In the genomic region with DNA sequence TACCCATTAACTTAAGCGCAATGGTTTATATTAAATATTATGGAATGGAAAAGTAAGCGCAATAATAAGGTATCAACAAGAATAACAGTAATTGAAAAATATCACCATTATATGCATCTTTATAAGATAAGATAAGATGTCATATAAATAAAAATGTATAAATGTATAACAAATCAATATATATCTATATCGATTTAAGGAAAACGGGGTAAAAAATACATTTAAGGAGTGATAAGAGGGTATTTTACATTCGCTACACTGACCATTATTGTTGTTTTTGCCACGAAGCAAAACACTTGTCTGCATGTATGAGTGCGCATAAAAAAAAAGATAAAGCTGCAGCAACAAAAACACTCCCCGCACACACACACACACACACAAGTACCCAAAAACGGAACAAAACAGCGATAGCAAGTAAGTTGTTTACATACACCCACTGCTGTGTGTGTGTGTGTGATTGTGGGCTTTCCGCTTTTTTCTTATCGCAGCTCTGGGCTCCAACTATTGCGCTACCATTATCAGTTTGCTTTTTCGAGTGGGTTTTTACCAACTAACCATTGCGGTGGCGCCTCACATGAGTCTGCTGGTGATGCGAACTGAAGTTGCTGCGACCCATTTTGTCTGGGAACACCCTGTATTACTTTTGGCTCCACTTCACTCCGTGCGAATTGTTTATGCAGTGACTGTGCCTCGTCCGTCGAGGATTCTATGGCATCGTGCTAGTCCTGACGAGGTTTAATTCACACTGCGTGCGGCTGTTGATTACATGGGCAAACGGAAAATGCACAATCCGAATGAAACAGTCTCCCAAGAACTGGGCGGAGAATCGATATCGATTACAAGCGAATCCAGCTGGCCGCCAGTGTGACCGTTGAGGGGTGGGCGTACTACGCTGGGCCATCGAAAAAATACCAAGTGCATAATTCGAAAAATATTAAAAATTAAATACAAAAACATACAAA, we compare ENCODE assay signal across 2 fruit fly cellular contexts.
TF ChIP-seq lines count a peak whose summit lies in the region.

A gene (minus strand): TSS at position 829 of the 962 bp plus-strand sequence.

TF ChIP-seq in whole organism, embryonic, 481 proteins besides CTCF, POLR2A, EP300 and RAD21 (continued from another document and continues in another):
- TF ChIP-seq CG13123 (GFP tag; optimal IDR thresholded peaks at IDR 0.05; lab: Kevin White, UChicago): no peak
- peak; percentile 5 for TF ChIP-seq fu2 (GFP tag; optimal IDR thresholded peaks at IDR 0.05; lab: Kevin White, UChicago)
- TF ChIP-seq az2 (GFP tag; optimal IDR thresholded peaks at IDR 0.05; lab: Kevin White, UChicago): peak; percentile 43
- TF ChIP-seq Oaz (GFP tag; IDR thresholded peaks at IDR 0.05; lab: Robert Waterston, UW): no peak
- 0 out of 4 replicates have a peak, but pooled peaks have one; percentile 8 for TF ChIP-seq Gug (GFP tag; IDR thresholded peaks at IDR 0.05; lab: Robert Waterston, UW)
- peak; percentile 82 for TF ChIP-seq CG4360 (GFP tag; IDR thresholded peaks at IDR 0.05; lab: Robert Waterston, UW)
- peak; percentile 48; the same call in 1 of the 2 replicates for TF ChIP-seq CG6689 (GFP tag; IDR thresholded peaks at IDR 0.05; lab: Robert Waterston, UW)
- TF ChIP-seq Hr3 (GFP tag; optimal IDR thresholded peaks at IDR 0.05; lab: Kevin White, UChicago): no peak
- TF ChIP-seq dpn (GFP tag; optimal IDR thresholded peaks at IDR 0.05; lab: Kevin White, UChicago): peak; percentile 8 to 16
- no peak for TF ChIP-seq vfl (GFP tag; optimal IDR thresholded peaks at IDR 0.05; lab: Kevin White, UChicago)
- TF ChIP-seq CG9609 (GFP tag; optimal IDR thresholded peaks at IDR 0.05; lab: Kevin White, UChicago): peak; percentile 10
- TF ChIP-seq Opbp (GFP tag; IDR thresholded peaks at IDR 0.05; lab: Robert Waterston, UW; ENCODE audit: partially characterized antibody): peak; percentile 44; the same call in 1 of the 3 replicates
- peak; percentile 74 for TF ChIP-seq D19A (tag; optimal IDR thresholded peaks at IDR 0.05; lab: Kevin White, UChicago)
- no peak for TF ChIP-seq Dip3 (GFP tag; optimal IDR thresholded peaks at IDR 0.05; lab: Kevin White, UChicago)
- peak; percentile 31 for TF ChIP-seq CG10209 (GFP tag; optimal IDR thresholded peaks at IDR 0.05; lab: Kevin White, UChicago)
- no peak for TF ChIP-seq Dfd (GFP tag; optimal IDR thresholded peaks at IDR 0.05; lab: Kevin White, UChicago)
- peak; percentile 53 for TF ChIP-seq Mes4 (GFP tag; optimal IDR thresholded peaks at IDR 0.05; lab: Kevin White, UChicago)
- peak; percentile 85 for TF ChIP-seq CG4617 (GFP tag; optimal IDR thresholded peaks at IDR 0.05; lab: Kevin White, UChicago; ENCODE audit: borderline replicate concordance)
- TF ChIP-seq CG4820 (GFP tag; optimal IDR thresholded peaks at IDR 0.05; lab: Kevin White, UChicago): no peak
- TF ChIP-seq gsb (GFP tag; IDR thresholded peaks at IDR 0.05; lab: Robert Waterston, UW): no peak
- TF ChIP-seq ro (GFP tag; IDR thresholded peaks at IDR 0.05; lab: Robert Waterston, UW): no peak
- 0 out of 2 replicates have a peak, but pooled peaks have one; percentile 13 for TF ChIP-seq CG3847 (GFP tag; IDR thresholded peaks at IDR 0.05; lab: Robert Waterston, UW)
- peak; percentile 41 for TF ChIP-seq btn (GFP tag; optimal IDR thresholded peaks at IDR 0.05; lab: Kevin White, UChicago)
- TF ChIP-seq Poxn (GFP tag; IDR thresholded peaks at IDR 0.05; lab: Robert Waterston, UW): no peak
- peak; percentile 13 for TF ChIP-seq CG13296 (GFP tag; optimal IDR thresholded peaks at IDR 0.05; lab: Kevin White, UChicago)
- no peak for TF ChIP-seq CG10959 (GFP tag; IDR thresholded peaks at IDR 0.05; lab: Robert Waterston, UW)
- peak; percentile 75 for TF ChIP-seq z (GFP tag; IDR thresholded peaks at IDR 0.05; lab: Robert Waterston, UW)
- 0 out of 2 replicates have a peak, but pooled peaks have one; percentile 21 for TF ChIP-seq Awh (GFP tag; IDR thresholded peaks at IDR 0.05; lab: Robert Waterston, UW)
- no peak for TF ChIP-seq trh (GFP tag; optimal IDR thresholded peaks at IDR 0.05; lab: Kevin White, UChicago)
- TF ChIP-seq Myb (GFP tag; optimal IDR thresholded peaks at IDR 0.05; lab: Kevin White, UChicago): peak; percentile 33
- no peak for TF ChIP-seq CG31224 (GFP tag; IDR thresholded peaks at IDR 0.05; lab: Robert Waterston, UW)
- peak; percentile 19 for TF ChIP-seq CG8944 (GFP tag; optimal IDR thresholded peaks at IDR 0.05; lab: Kevin White, UChicago)
- peak; percentile 35 for TF ChIP-seq Sry-δ (GFP tag; optimal IDR thresholded peaks at IDR 0.05; lab: Kevin White, UChicago)
- TF ChIP-seq kni (GFP tag; optimal IDR thresholded peaks at IDR 0.05; lab: Kevin White, UChicago): peak; percentile 73
- peak; percentile 18 to 47 for TF ChIP-seq bsh (GFP tag; optimal IDR thresholded peaks at IDR 0.05; lab: Kevin White, UChicago)
- TF ChIP-seq Atf-2 (GFP tag; optimal IDR thresholded peaks at IDR 0.05; lab: Kevin White, UChicago): no peak
- TF ChIP-seq jumu (GFP tag; optimal IDR thresholded peaks at IDR 0.05; lab: Kevin White, UChicago): peak; percentile 15
- TF ChIP-seq ase (GFP tag; IDR thresholded peaks at IDR 0.05; lab: Robert Waterston, UW): no peak
- TF ChIP-seq CHES-1-like (GFP tag; optimal IDR thresholded peaks at IDR 0.05; lab: Kevin White, UChicago): peak; percentile 79
- TF ChIP-seq Ets65A (GFP tag; lab: Kevin White, UChicago): peak; percentile 51
- TF ChIP-seq CG14014 (GFP tag; IDR thresholded peaks at IDR 0.05; lab: Robert Waterston, UW): peak; percentile 30
- TF ChIP-seq CG5180 (GFP tag; optimal IDR thresholded peaks at IDR 0.05; lab: Kevin White, UChicago): no peak
- TF ChIP-seq pb (GFP tag; optimal IDR thresholded peaks at IDR 0.05; lab: Kevin White, UChicago): no peak
- no peak for TF ChIP-seq CG7372 (GFP tag; IDR thresholded peaks at IDR 0.05; lab: Robert Waterston, UW)
- no peak for TF ChIP-seq CG14050 (GFP tag; IDR thresholded peaks at IDR 0.05; lab: Robert Waterston, UW)
- TF ChIP-seq seq (GFP tag; IDR thresholded peaks at IDR 0.05; lab: Robert Waterston, UW): peak; percentile 27; the same call in 1 of the 2 replicates
- TF ChIP-seq tll (GFP tag; optimal IDR thresholded peaks at IDR 0.05; lab: Kevin White, UChicago): no peak
- peak; percentile 73 for TF ChIP-seq CG2678 (tag; optimal IDR thresholded peaks at IDR 0.05; lab: Kevin White, UChicago)
- peak; percentile 10 for TF ChIP-seq en (GFP tag; optimal IDR thresholded peaks at IDR 0.05; lab: Kevin White, UChicago)
- no peak for TF ChIP-seq CG8281 (tag; optimal IDR thresholded peaks at IDR 0.05; lab: Kevin White, UChicago)
- peak; percentile 67 for TF ChIP-seq stwl (tag; optimal IDR thresholded peaks at IDR 0.05; lab: Kevin White, UChicago)
- no peak for TF ChIP-seq gt (GFP tag; IDR thresholded peaks at IDR 0.05; lab: Robert Waterston, UW)
- 0 out of 2 replicates have a peak, but pooled peaks have one; percentile 28 for TF ChIP-seq peb (GFP tag; IDR thresholded peaks at IDR 0.05; lab: Robert Waterston, UW)
- peak; percentile 69 for TF ChIP-seq CoRest (tag; optimal IDR thresholded peaks at IDR 0.05; lab: Kevin White, UChicago)
- TF ChIP-seq ind (GFP tag; optimal IDR thresholded peaks at IDR 0.05; lab: Kevin White, UChicago): peak; percentile 12
- TF ChIP-seq pho (GFP tag; optimal IDR thresholded peaks at IDR 0.05; lab: Kevin White, UChicago): peak; percentile 31
- no peak; the same call in 1 of the 2 replicates for TF ChIP-seq wdn (GFP tag; IDR thresholded peaks at IDR 0.05; lab: Robert Waterston, UW)
- TF ChIP-seq disco-r (GFP tag; optimal IDR thresholded peaks at IDR 0.05; lab: Kevin White, UChicago): no peak
- no peak for TF ChIP-seq Lhr (GFP tag; optimal IDR thresholded peaks at IDR 0.05; lab: Kevin White, UChicago)

TF ChIP-seq in whole organism, prepupa, 60 proteins besides CTCF, POLR2A, EP300 and RAD21 (continued from another document):
- TF ChIP-seq CG6854 (GFP tag; optimal IDR thresholded peaks at IDR 0.05; lab: Kevin White, UChicago) (peak; percentile 50), Gug (GFP tag; IDR thresholded peaks at IDR 0.05; lab: Robert Waterston, UW) (peak; percentile 43; the same call in 1 of the 2 replicates), CG1621 (tag; optimal IDR thresholded peaks at IDR 0.05; lab: Kevin White, UChicago) (peak; percentile 51), CG9139 (GFP tag; optimal IDR thresholded peaks at IDR 0.05; lab: Kevin White, UChicago) (peak; percentile 64), CG6163 (GFP tag; IDR thresholded peaks at IDR 0.05; lab: Robert Waterston, UW) (peak; percentile 77), Eip78C (GFP tag; lab: Kevin White, UChicago) (peak; percentile 82), Met (GFP tag; optimal IDR thresholded peaks at IDR 0.05; lab: Kevin White, UChicago) (no peak), CG6792 (GFP tag; optimal IDR thresholded peaks at IDR 0.05; lab: Kevin White, UChicago) (peak; percentile 47), cyc (GFP tag; optimal IDR thresholded peaks at IDR 0.05; lab: Kevin White, UChicago) (peak; percentile 10), CG10631 (GFP tag; optimal IDR thresholded peaks at IDR 0.05; lab: Kevin White, UChicago) (peak; percentile 67), CG7368 (GFP tag; optimal IDR thresholded peaks at IDR 0.05; lab: Kevin White, UChicago) (peak; percentile 46), Sox14 (GFP tag; optimal IDR thresholded peaks at IDR 0.05; lab: Kevin White, UChicago) (peak; percentile 17), pdm3 (GFP tag; optimal IDR thresholded peaks at IDR 0.05; lab: Kevin White, UChicago) (peak; percentile 42), OdsH (GFP tag; optimal IDR thresholded peaks at IDR 0.05; lab: Kevin White, UChicago) (peak; percentile 69)
